Worm (Caenorhabditis elegans) whole organism, late embryonic: Measurements from ENCODE around the gene cpr-4.
A peak's percentile ranks its signal among the peaks of the same experiment; 100 is the strongest.

Source experiments
- K09A11.1 ChIP-seq: sonication (generic microtip); optimal IDR thresholded peaks from 2 replicates; lab custom pipeline; 2017; ENCODE audit warnings: antibody characterized with exemption, mild to moderate bottlenecking, missing genetic modification characterization, missing compliant biosample characterization; ENCODE audit not compliant: insufficient read depth
- ama-1 ChIP-seq: fragments of 150-350 bp; optimal IDR thresholded peaks from 2 replicates; lab custom pipeline; 2014
- ceh-18 ChIP-seq: sonication (generic microtip); optimal IDR thresholded peaks from 2 replicates; lab custom pipeline; 2016; ENCODE audit warnings: missing genetic modification characterization, missing compliant biosample characterization
- ceh-19 ChIP-seq: fragments of 200-800 bp; sonication (Bioruptor generic); optimal IDR thresholded peaks from 2 replicates; lab custom pipeline; 2018; ENCODE audit warnings: mild to moderate bottlenecking, missing genetic modification characterization, missing compliant biosample characterization
- ceh-2 ChIP-seq: sonication (generic microtip); optimal IDR thresholded peaks from 2 replicates; lab custom pipeline; 2016; ENCODE audit warnings: missing genotype, missing genetic modification characterization, missing compliant biosample characterization
- ceh-31 ChIP-seq: sonication (generic microtip); optimal IDR thresholded peaks from 2 replicates; lab custom pipeline; 2016; ENCODE audit warnings: missing genetic modification characterization, missing compliant biosample characterization
- ceh-45 ChIP-seq: fragments of 200-800 bp; sonication (Bioruptor generic); IDR thresholded peaks from 2 replicates; pipeline ENCODE4 v1.3.6; 2022; ENCODE audit warnings: missing genetic modification reagents, missing genetic modification characterization, missing compliant biosample characterization
- ceh-48 ChIP-seq: sonication (generic microtip); optimal IDR thresholded peaks from 2 replicates; lab custom pipeline; 2016; ENCODE audit warnings: missing genetic modification characterization, inconsistent platforms, missing compliant biosample characterization
- ceh-6 ChIP-seq: fragments of 200-800 bp; sonication (Bioruptor generic); optimal IDR thresholded peaks from 2 replicates; lab custom pipeline; 2018; ENCODE audit warnings: mild to moderate bottlenecking, missing genetic modification characterization, missing compliant biosample characterization
- dmd-4 ChIP-seq: sonication (generic microtip); optimal IDR thresholded peaks from 2 replicates; lab custom pipeline; 2016; ENCODE audit warnings: borderline replicate concordance, missing genetic modification characterization, missing compliant biosample characterization
- dve-1 ChIP-seq: sonication (generic microtip); optimal IDR thresholded peaks from 2 replicates; lab custom pipeline; 2017; ENCODE audit warnings: antibody characterized with exemption, mild to moderate bottlenecking, missing genetic modification characterization, missing compliant biosample characterization
- elt-2 ChIP-seq: sonication (generic microtip); optimal IDR thresholded peaks from 2 replicates; lab custom pipeline; 2016; ENCODE audit warnings: missing genetic modification reagents, missing genetic modification characterization, missing compliant biosample characterization
- ets-4 ChIP-seq: sonication (generic microtip); optimal IDR thresholded peaks from 2 replicates; lab custom pipeline; 2016; ENCODE audit warnings: missing genetic modification characterization, missing compliant biosample characterization
- eyg-1 ChIP-seq: sonication (generic microtip); optimal IDR thresholded peaks from 2 replicates; lab custom pipeline; 2016; ENCODE audit warnings: missing genotype, missing genetic modification characterization, missing compliant biosample characterization
- fax-1 ChIP-seq: sonication (generic microtip); optimal IDR thresholded peaks from 2 replicates; lab custom pipeline; 2016; ENCODE audit warnings: missing genotype, missing genetic modification characterization, missing compliant biosample characterization
- hlh-30 ChIP-seq: sonication (generic microtip); optimal IDR thresholded peaks from 2 replicates; lab custom pipeline; 2017; ENCODE audit warnings: antibody characterized with exemption, missing genetic modification characterization, missing compliant biosample characterization; ENCODE audit not compliant: insufficient read depth
- lim-6 ChIP-seq: sonication (generic microtip); optimal IDR thresholded peaks from 2 replicates; lab custom pipeline; 2016; ENCODE audit warnings: missing genetic modification characterization, missing compliant biosample characterization
- madf-2 ChIP-seq: sonication (generic microtip); optimal IDR thresholded peaks from 2 replicates; lab custom pipeline; 2017; ENCODE audit warnings: missing genetic modification characterization, missing compliant biosample characterization
- nfya-1 ChIP-seq: sonication (generic microtip); optimal IDR thresholded peaks from 2 replicates; lab custom pipeline; 2017; ENCODE audit warnings: missing genetic modification characterization, mild to moderate bottlenecking, missing compliant biosample characterization, antibody characterized with exemption, moderate library complexity
- nhr-11 ChIP-seq: fragments of 150-350 bp; optimal IDR thresholded peaks from 2 replicates; lab custom pipeline; 2014; ENCODE audit warnings: missing biosample characterization, missing genetic modification characterization
- npax-4 ChIP-seq: sonication (generic microtip); optimal IDR thresholded peaks from 2 replicates; lab custom pipeline; 2016; ENCODE audit warnings: missing genetic modification characterization, missing compliant biosample characterization
- pag-3 ChIP-seq: sonication (generic microtip); optimal IDR thresholded peaks from 2 replicates; lab custom pipeline; 2016; ENCODE audit warnings: missing compliant biosample characterization, missing genetic modification characterization, borderline replicate concordance
- pha-2 ChIP-seq: sonication (generic microtip); optimal IDR thresholded peaks from 2 replicates; lab custom pipeline; 2017; ENCODE audit warnings: mild to moderate bottlenecking, missing genetic modification characterization, missing compliant biosample characterization
- pqm-1 ChIP-seq: sonication (generic microtip); optimal IDR thresholded peaks from 2 replicates; lab custom pipeline; 2016; ENCODE audit warnings: missing genetic modification characterization, missing compliant biosample characterization
- pros-1 ChIP-seq: fragments of 150-350 bp; optimal IDR thresholded peaks from 2 replicates; lab custom pipeline; 2014; ENCODE audit warnings: missing biosample characterization, missing genetic modification reagents, missing genetic modification characterization
- ref-2 ChIP-seq: sonication (generic microtip); optimal IDR thresholded peaks from 2 replicates; lab custom pipeline; 2016; ENCODE audit warnings: missing genetic modification characterization, missing compliant biosample characterization
- sox-4 ChIP-seq: sonication (generic microtip); optimal IDR thresholded peaks from 2 replicates; lab custom pipeline; 2017; ENCODE audit warnings: mild to moderate bottlenecking, missing genetic modification characterization, inconsistent platforms, missing compliant biosample characterization
- tbx-2 ChIP-seq: sonication (generic microtip); optimal IDR thresholded peaks from 2 replicates; lab custom pipeline; 2016; ENCODE audit warnings: missing genetic modification characterization, missing compliant biosample characterization
- ttx-3 ChIP-seq: sonication (generic microtip); optimal IDR thresholded peaks from 2 replicates; lab custom pipeline; 2016; ENCODE audit warnings: missing genetic modification reagents, missing genetic modification characterization, missing compliant biosample characterization
- unc-55 ChIP-seq: sonication (generic microtip); optimal IDR thresholded peaks from 2 replicates; lab custom pipeline; 2017; ENCODE audit warnings: missing biosample characterization, missing genetic modification reagents, missing genetic modification characterization
- zip-5 ChIP-seq: sonication (generic microtip); optimal IDR thresholded peaks from 2 replicates; lab custom pipeline; 2016; ENCODE audit warnings: missing genetic modification characterization, missing compliant biosample characterization
- ztf-16 ChIP-seq: sonication (generic microtip); optimal IDR thresholded peaks from 2 replicates; lab custom pipeline; 2017; ENCODE audit warnings: missing genetic modification characterization, missing compliant biosample characterization

Gene cpr-4

DNA sequence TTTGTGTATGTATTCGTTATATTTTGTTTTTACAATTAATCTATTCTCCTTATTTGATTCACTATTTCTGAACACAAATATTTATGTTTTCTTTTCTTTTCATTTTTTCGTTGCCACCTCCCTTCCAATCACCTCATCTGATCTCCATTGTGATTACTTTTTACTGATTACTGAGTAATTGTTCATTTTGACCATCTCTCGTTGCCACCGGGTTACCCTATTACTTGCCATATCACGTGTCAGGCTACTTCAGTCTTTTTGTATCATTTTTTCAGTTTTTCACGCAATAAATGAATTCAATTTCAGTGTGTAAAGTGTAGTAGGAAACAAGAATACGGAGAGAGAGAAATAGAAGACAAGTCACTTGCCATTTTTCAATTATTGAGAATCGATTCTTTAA, 37.6 kb downstream of the cpr-4 start, which contains the start of gene T10H9.8:
Gene T10H9.8 (plus strand): TSS at position 301 of the 400 bp plus-strand sequence.
- TF ChIP-seq K09A11.1 (tag; lab: Kevin White, UChicago) = no peak

DNA sequence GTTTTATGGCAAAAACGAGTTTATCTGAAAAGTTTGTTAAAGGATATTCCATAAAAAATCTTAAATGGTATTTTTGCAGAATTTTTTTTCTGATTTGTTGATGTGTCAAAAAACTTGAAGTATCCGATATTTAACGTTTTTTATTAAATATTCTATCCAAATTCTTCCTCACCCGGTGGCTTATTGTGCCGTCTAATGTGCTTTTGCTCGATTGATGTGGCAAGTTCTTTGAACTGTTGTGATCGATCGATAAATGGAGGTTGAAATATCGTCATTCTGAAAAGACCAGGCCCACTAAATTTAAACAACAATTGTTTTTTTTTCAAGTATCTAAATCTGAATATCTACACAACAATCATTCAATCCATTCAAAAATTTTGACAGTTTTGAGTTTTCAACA, 40.7 kb downstream of the cpr-4 start, which contains the start of gene syx-18:
Gene syx-18 (minus strand): TSS at position 276 of the 400 bp plus-strand sequence.
- no peak for TF ChIP-seq elt-2 (tag; lab: Kevin White, UChicago)
- TF ChIP-seq pag-3 (tag; lab: Kevin White, UChicago) = no peak
- TF ChIP-seq madf-2 = no peak
- TF ChIP-seq ttx-3 (tag; lab: Kevin White, UChicago) = no peak
- no peak for TF ChIP-seq ztf-16 (tag; lab: Kevin White, UChicago)
- no peak for TF ChIP-seq dmd-4 (tag; lab: Kevin White, UChicago)
- no peak for TF ChIP-seq ceh-18 (tag; lab: Kevin White, UChicago)
- TF ChIP-seq sox-4 (tag; lab: Kevin White, UChicago) = no peak
- no peak for TF ChIP-seq ceh-6
- TF ChIP-seq ref-2 (tag; lab: Kevin White, UChicago) = no peak
- no peak for TF ChIP-seq ceh-45 (GFP tag; lab: Robert Waterston, UW)
- TF ChIP-seq ceh-31 (tag; lab: Kevin White, UChicago) = no peak
- no peak for TF ChIP-seq ets-4
- TF ChIP-seq eyg-1 = no peak
- no peak for TF ChIP-seq ceh-19 (GFP tag; lab: Kevin White, UChicago)
- no peak for TF ChIP-seq fax-1 (tag; lab: Kevin White, UChicago)
- TF ChIP-seq ama-1 (lab: Kevin White, UChicago) = no peak

DNA sequence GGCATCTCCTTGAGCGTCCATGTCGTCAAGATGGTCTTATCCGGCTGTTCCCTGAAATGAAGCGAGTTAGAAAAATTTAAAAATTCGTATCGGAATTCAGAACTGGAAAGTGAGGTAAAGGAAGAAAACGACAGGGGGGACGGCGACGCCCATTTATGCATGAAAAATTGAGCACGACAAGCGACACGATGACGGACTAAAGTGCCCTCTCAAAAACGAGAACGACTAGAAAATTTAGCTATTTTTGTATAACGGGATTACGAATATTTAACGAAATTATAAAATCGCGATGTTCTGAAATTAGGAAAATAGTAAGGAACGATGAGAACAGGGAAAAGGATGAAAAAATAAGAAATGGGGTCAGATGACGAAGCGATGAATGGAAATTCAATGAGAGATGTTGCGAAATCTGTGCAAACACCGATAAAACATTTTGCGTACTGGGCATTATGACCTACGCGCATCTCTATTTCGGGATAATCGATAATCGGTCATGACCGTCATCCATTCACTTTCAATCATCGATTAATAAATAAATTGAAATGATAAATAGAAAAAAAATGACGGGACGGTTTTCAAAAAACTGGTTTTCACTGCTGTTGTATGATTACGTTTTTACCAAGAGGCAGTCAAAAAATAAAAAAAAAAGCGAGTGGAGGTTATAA, 42.1 kb downstream of the cpr-4 start, which contains the start of gene snb-1:
Gene snb-1 (minus strand): TSS at position 51 of the 665 bp plus-strand sequence.
- TF ChIP-seq pqm-1 (no peak), dve-1 (tag; lab: Kevin White, UChicago) (peak; percentile 46), pag-3 (tag; lab: Kevin White, UChicago) (no peak), npax-4 (tag; lab: Kevin White, UChicago) (no peak), unc-55 (GFP tag; lab: Kevin White, UChicago) (peak; percentile 72), hlh-30 (tag; lab: Kevin White, UChicago) (peak; percentile 33), nfya-1 (tag; lab: Kevin White, UChicago) (peak; percentile 22), ets-4 (no peak), ceh-48 (tag; lab: Kevin White, UChicago) (peak; percentile 46), ceh-31 (tag; lab: Kevin White, UChicago) (peak; percentile 35)

DNA sequence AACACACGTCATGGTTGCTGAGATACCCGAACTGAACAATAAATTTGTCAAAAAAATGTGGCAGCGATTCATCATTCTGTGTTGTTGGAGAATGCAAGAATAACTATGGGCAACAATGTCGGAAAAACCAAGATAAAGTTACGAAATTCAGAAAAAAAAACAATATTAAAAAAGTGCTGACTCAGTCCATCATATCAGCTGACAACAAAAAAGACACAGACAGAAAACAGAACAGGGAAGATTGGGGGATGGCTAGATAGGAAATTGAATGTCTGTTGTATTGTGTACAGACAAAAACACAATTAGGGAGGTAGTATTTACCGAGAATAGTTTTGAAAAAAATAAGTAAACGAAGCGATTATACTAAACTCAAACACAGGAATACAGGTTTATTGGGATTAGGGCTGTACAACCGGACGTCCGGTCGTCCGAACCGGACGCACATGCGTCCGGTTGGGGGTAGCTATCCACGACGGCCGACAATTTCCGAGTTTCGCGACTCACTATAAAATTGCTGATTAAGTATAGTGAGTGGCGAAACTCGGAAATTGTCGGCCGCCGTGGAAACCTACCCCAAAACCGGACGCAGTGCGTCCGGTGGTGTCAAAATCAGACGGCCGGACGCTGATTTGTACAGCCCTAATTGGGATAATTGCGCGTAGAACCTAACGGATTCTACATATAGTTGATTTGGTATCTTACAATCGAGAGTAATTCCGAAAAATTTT, 43.2 kb downstream of the cpr-4 start:
- TF ChIP-seq pros-1 (tag; lab: Kevin White, UChicago) = no peak
- no peak for TF ChIP-seq ceh-31 (tag; lab: Kevin White, UChicago)
- TF ChIP-seq zip-5 (tag; lab: Kevin White, UChicago) = no peak
- no peak for TF ChIP-seq eyg-1
- no peak for TF ChIP-seq pha-2 (tag; lab: Kevin White, UChicago)
- TF ChIP-seq pag-3 (tag; lab: Kevin White, UChicago) = no peak
- TF ChIP-seq sox-4 (tag; lab: Kevin White, UChicago) = no peak
- no peak for TF ChIP-seq elt-2 (tag; lab: Kevin White, UChicago)
- no peak for TF ChIP-seq ceh-19 (GFP tag; lab: Kevin White, UChicago)
- TF ChIP-seq ztf-16 (tag; lab: Kevin White, UChicago) = no peak
- TF ChIP-seq hlh-30 (tag; lab: Kevin White, UChicago) = no peak
- no peak for TF ChIP-seq ceh-18 (tag; lab: Kevin White, UChicago)
- TF ChIP-seq nhr-11 = no peak
- no peak for TF ChIP-seq ref-2 (tag; lab: Kevin White, UChicago)
- no peak for TF ChIP-seq tbx-2 (tag; lab: Kevin White, UChicago)
- no peak for TF ChIP-seq lim-6 (tag; lab: Kevin White, UChicago)
- no peak for TF ChIP-seq ceh-2 (tag; lab: Kevin White, UChicago)
